Worm (Caenorhabditis elegans): ENCODE measurements around the gene F42E8.1.

F42E8.1 gene

DNA sequence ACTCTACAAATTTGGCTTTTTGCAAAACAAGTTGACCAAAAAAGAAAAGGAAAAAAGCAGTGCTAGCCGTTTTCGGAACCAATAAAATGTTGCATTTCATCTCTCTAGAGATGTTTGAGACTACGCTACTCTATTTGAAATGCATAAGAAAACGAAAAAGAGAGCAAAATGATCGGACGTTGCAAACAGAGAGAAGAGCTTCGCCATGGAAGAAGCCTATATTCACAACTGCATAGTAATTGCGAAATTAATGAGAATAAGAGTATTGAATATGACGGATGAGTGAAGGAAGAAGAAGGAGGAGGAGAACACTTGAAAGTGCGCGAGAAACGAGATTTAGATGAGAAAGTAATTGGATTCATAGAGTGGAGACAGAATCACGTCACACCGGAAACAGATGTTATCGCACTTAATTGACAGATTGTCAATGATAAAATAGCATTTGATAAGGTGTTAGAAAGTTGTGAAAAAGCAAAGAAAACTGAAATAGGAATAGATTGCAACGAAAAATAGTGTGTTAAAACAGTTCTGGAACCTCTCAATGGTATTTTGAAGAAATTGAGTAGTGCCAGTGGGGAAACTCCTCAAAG lies 44.0 kb downstream of the F42E8.1 start:
- peak; percentile 3 for TF ChIP-seq fos-1 (tag; optimal IDR thresholded peaks at IDR 0.05)
- TF ChIP-seq gmeb-1 (tag; optimal IDR thresholded peaks at IDR 0.05) = no peak
- peak; percentile 67 for TF ChIP-seq unc-55 (GFP tag; optimal IDR thresholded peaks at IDR 0.05)

DNA sequence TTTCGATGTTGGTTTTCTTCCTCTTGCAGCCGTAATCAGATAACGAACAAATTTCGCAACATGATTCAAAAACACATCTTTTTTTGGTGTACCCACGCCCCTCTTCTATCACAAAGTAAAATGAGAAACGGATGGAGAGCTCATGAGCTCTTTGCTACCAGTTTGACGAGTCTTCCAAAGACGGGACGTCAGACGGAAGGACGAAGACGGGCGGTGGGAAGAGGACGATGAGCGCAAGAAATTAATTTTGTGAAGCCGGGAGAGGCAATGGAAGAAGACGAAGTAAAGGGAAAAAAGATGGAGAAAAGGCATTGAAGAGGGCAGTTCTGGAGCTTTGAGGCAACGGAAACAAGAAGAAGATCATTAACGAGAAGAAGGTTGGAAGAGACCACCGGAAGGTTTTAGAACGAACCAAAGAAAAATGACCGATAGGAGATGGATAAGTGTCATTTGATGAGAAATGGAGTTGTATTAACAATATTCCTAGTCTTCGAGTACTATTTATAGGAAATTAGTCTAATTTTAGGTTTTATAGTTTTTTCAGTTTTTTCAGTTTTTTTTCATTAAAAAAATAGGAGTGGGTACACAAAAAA lies 49.8 kb downstream of the F42E8.1 start:
- TF ChIP-seq F13H6.1 (tag; optimal IDR thresholded peaks at IDR 0.05) = no peak
- no peak for TF ChIP-seq ztf-1 (GFP tag; conservative IDR thresholded peaks at IDR 0.05)
- no peak for TF ChIP-seq ceh-82 (tag; optimal IDR thresholded peaks at IDR 0.05)
- peak; percentile 62 for TF ChIP-seq zag-1 (tag; optimal IDR thresholded peaks at IDR 0.05)
- peak; percentile 30 for TF ChIP-seq Y55F3AM.14 (GFP tag; optimal IDR thresholded peaks at IDR 0.05)
- no peak for TF ChIP-seq unc-62 (GFP tag; optimal IDR thresholded peaks at IDR 0.05)
- no peak for TF ChIP-seq mab-5 (tag; optimal IDR thresholded peaks at IDR 0.05)
- no peak for TF ChIP-seq egl-27 (tag; optimal IDR thresholded peaks at IDR 0.05)
- no peak for TF ChIP-seq lin-39 (tag; optimal IDR thresholded peaks at IDR 0.05)
- no peak for TF ChIP-seq lsy-2 (tag; optimal IDR thresholded peaks at IDR 0.05)
- no peak for TF ChIP-seq nhr-129 (tag; optimal IDR thresholded peaks at IDR 0.05)
- TF ChIP-seq dmd-4 (tag; optimal IDR thresholded peaks at IDR 0.05) = no peak
- peak; percentile 14 for TF ChIP-seq C34F6.9 (tag; optimal IDR thresholded peaks at IDR 0.05)
- no peak for TF ChIP-seq mdl-1 (tag; optimal IDR thresholded peaks at IDR 0.05)
- no peak for TF ChIP-seq snpc-4 (tag; optimal IDR thresholded peaks at IDR 0.05)
- TF ChIP-seq unc-55 (GFP tag; optimal IDR thresholded peaks at IDR 0.05) = peak; percentile 47
- no peak for TF ChIP-seq ceh-16 (tag; optimal IDR thresholded peaks at IDR 0.05)
- no peak for TF ChIP-seq ztf-11 (tag; optimal IDR thresholded peaks at IDR 0.05)
- no peak for TF ChIP-seq nhr-237 (tag; optimal IDR thresholded peaks at IDR 0.05)

DNA sequence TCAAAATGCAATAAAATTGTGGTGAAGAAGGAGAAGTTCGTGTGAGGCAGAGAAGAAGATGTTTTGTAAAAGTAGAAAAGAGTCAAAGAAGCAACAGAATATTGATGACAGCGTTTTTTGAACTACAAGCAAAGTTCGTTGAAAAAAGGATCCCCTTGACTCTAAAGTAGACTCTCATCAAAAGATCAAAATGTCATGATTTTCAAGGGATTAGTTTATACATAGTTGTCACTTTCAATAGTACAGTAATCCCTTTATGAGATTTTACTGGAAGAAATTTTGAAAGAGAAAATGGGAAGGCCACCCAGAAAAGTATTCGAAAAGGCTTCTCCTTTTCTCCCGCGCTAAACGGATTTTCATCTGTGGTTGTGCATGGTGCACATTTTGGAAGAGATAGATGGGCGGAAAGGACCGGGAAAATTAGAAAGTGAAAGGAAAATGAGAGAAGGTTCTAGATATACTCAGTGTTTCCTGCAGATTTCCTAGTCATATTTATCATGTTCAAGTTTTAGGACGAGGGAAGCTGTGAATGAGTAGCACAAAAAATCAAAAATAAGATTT lies 51.1 kb downstream of the F42E8.1 start:
- TF ChIP-seq C34F6.9 (tag; optimal IDR thresholded peaks at IDR 0.05) (peak; percentile 4), nhr-237 (tag; optimal IDR thresholded peaks at IDR 0.05) (no peak), sma-3 (GFP tag; optimal IDR thresholded peaks at IDR 0.05) (no peak), mbf-1 (tag; optimal IDR thresholded peaks at IDR 0.05) (no peak), ZK546.5 (tag; optimal IDR thresholded peaks at IDR 0.05) (no peak), nhr-12 (tag; optimal IDR thresholded peaks at IDR 0.05) (no peak), nhr-21 (tag; optimal IDR thresholded peaks at IDR 0.05) (no peak), egl-27 (tag; optimal IDR thresholded peaks at IDR 0.05) (no peak), F13H6.1 (tag; optimal IDR thresholded peaks at IDR 0.05) (no peak), ceh-82 (tag; optimal IDR thresholded peaks at IDR 0.05) (no peak), unc-55 (GFP tag; optimal IDR thresholded peaks at IDR 0.05) (peak; percentile 55), R02D3.7 (tag; optimal IDR thresholded peaks at IDR 0.05) (no peak), gmeb-1 (tag; optimal IDR thresholded peaks at IDR 0.05) (no peak), ceh-16 (tag; optimal IDR thresholded peaks at IDR 0.05) (no peak), zag-1 (tag; optimal IDR thresholded peaks at IDR 0.05) (peak; percentile 45), sem-4 (tag; optimal IDR thresholded peaks at IDR 0.05) (no peak), nhr-10 (tag; optimal IDR thresholded peaks at IDR 0.05) (no peak), lin-39 (tag; optimal IDR thresholded peaks at IDR 0.05) (no peak), elt-1 (tag; optimal IDR thresholded peaks at IDR 0.05) (no peak), mab-5 (tag; optimal IDR thresholded peaks at IDR 0.05) (peak; percentile 51), lsy-2 (tag; optimal IDR thresholded peaks at IDR 0.05) (no peak), peb-1 (tag; optimal IDR thresholded peaks at IDR 0.05) (no peak), ztf-4 (tag; optimal IDR thresholded peaks at IDR 0.05) (no peak), fos-1 (tag; optimal IDR thresholded peaks at IDR 0.05) (no peak)
